Fruit fly (Drosophila melanogaster): Measurements from ENCODE around the gene CG18787.

Gene CG18787

DNA sequence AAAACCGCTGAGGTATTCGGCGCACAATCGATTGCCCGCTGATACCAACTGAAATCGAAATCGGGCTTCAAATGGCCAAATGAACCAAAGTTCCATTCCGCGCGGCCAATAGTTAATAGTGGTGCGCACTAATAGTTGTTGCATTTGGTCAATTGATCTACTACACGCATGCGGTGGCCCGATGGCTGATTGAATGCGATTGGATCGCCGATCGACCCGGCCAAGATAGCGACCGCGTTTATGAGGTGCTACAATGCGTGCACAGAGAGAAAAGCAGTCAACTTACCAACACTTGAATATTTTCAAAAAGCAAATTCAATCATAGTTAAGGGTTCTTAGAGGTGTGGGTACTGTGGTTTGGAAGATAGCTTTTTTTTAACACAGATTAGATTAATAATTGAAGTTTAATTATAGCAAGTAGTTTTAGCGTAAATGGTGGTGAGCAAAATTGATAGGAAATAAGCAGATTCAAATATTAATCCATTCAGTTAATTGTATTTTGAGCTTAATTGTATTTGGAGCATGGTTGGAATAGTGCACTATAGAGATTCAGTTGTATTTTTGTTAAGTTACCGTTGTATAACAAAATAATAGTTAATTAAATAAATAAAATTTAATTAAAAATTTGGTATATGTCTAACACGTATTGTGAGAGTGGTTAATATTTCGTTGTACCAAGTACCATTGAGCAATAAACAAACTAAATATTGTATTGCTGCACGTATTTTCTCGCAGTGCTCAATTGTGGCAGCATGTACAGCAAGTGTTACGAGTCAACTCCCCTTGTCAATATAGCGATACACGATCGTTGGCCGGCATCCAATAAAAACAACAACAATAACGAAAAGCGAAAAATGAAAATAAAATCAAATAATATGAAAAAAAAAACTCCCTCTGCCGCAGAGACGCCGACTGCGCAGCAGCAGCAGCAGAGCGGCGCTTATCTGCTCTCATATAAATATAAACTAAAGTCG, 27.6 kb upstream of the CG18787 start (continued):
- peak; percentile 57 for TF ChIP-seq Ptx1 (GFP tag; IDR thresholded peaks at IDR 0.05)
- TF ChIP-seq CG34224 (GFP tag; IDR thresholded peaks at IDR 0.05; ENCODE audit: partially characterized antibody) = no peak
- TF ChIP-seq CG17361 (GFP tag; IDR thresholded peaks at IDR 0.05) = peak; percentile 89
- TF ChIP-seq CG12769 (tag; optimal IDR thresholded peaks at IDR 0.05) = peak; percentile 22
- peak; percentile 47 for TF ChIP-seq gcm2 (GFP tag; optimal IDR thresholded peaks at IDR 0.05)
- peak; percentile 31 for TF ChIP-seq CHES-1-like (GFP tag; optimal IDR thresholded peaks at IDR 0.05)
- peak; percentile 13; the same call in 1 of the 2 replicates for TF ChIP-seq CG11696 (GFP tag; IDR thresholded peaks at IDR 0.05)
- no peak for TF ChIP-seq CG9797 (GFP tag; optimal IDR thresholded peaks at IDR 0.05)
- TF ChIP-seq E2f2 (GFP tag; IDR thresholded peaks at IDR 0.05) = peak; percentile 36
- peak; percentile 36 for TF ChIP-seq CG12104 (GFP tag; optimal IDR thresholded peaks at IDR 0.05)
- no peak for TF ChIP-seq CG1792 (GFP tag; optimal IDR thresholded peaks at IDR 0.05)
- TF ChIP-seq Bgb (GFP tag; IDR thresholded peaks at IDR 0.05; ENCODE audit: partially characterized antibody) = 0 out of 2 replicates have a peak, but pooled peaks have one; percentile 35
- peak; percentile 16 for TF ChIP-seq BEAF-32 (GFP tag; optimal IDR thresholded peaks at IDR 0.05)
- TF ChIP-seq Abd-B (GFP tag; optimal IDR thresholded peaks at IDR 0.05) = peak; percentile 29
- peak; percentile 26 for TF ChIP-seq dmrt11E (tag; optimal IDR thresholded peaks at IDR 0.05)
- peak; percentile 35 for TF ChIP-seq pho (GFP tag; optimal IDR thresholded peaks at IDR 0.05)
- peak; percentile 28 for TF ChIP-seq CG3163 (GFP tag; optimal IDR thresholded peaks at IDR 0.05)
- TF ChIP-seq gfzf (GFP tag; optimal IDR thresholded peaks at IDR 0.05) = no peak
- no peak for TF ChIP-seq shn (GFP tag; optimal IDR thresholded peaks at IDR 0.05)
- peak; percentile 70 for TF ChIP-seq grau (tag; optimal IDR thresholded peaks at IDR 0.05)
- peak; percentile 46 for TF ChIP-seq CG8388 (GFP tag; optimal IDR thresholded peaks at IDR 0.05)
- TF ChIP-seq CG6791 (GFP tag; IDR thresholded peaks at IDR 0.05; ENCODE audit: partially characterized antibody) = peak; percentile 9; the same call in 1 of the 3 replicates
- TF ChIP-seq caup (GFP tag; optimal IDR thresholded peaks at IDR 0.05; ENCODE audit: severe bottlenecking) = no peak
- TF ChIP-seq Lim3 (GFP tag; IDR thresholded peaks at IDR 0.05) = peak; percentile 35; the same call in 1 of the 2 replicates
- peak; percentile 68 for TF ChIP-seq CG1602 (GFP tag; optimal IDR thresholded peaks at IDR 0.05)
- peak; percentile 30 for TF ChIP-seq Usf (GFP tag; optimal IDR thresholded peaks at IDR 0.05)
- TF ChIP-seq pan (optimal IDR thresholded peaks at IDR 0.05) = no peak
- peak in 1 of 2 experiments; percentile 43 for TF ChIP-seq pan (GFP tag; optimal IDR thresholded peaks at IDR 0.05 in 1 of 2, IDR thresholded peaks at IDR 0.05 in 1 of 2)
- 0 out of 2 replicates have a peak, but pooled peaks have one; percentile 40 for TF ChIP-seq chm (GFP tag; IDR thresholded peaks at IDR 0.05)
- TF ChIP-seq inv (GFP tag; IDR thresholded peaks at IDR 0.05; ENCODE audit: partially characterized antibody) = no peak
- TF ChIP-seq scrt (GFP tag; optimal IDR thresholded peaks at IDR 0.05) = peak; percentile 6
- TF ChIP-seq zen2 (GFP tag; IDR thresholded peaks at IDR 0.05; ENCODE audit: partially characterized antibody) = 0 out of 3 replicates have a peak, but pooled peaks have one; percentile 29
- TF ChIP-seq B-H1 (GFP tag; IDR thresholded peaks at IDR 0.05) = peak; percentile 20; the same call in 1 of the 3 replicates
- TF ChIP-seq CG11247 (GFP tag; IDR thresholded peaks at IDR 0.05) = peak; percentile 31; the same call in 1 of the 2 replicates
- TF ChIP-seq dati (GFP tag; IDR thresholded peaks at IDR 0.05) = peak; percentile 13; the same call in 1 of the 2 replicates
- TF ChIP-seq pros (GFP tag; optimal IDR thresholded peaks at IDR 0.05) = no peak
- peak; percentile 32 for TF ChIP-seq CG13296 (GFP tag; optimal IDR thresholded peaks at IDR 0.05)
- peak; percentile 78 for TF ChIP-seq CG8924 (tag; optimal IDR thresholded peaks at IDR 0.05)
- TF ChIP-seq CG32767 (GFP tag; IDR thresholded peaks at IDR 0.05) = 0 out of 2 replicates have a peak, but pooled peaks have one; percentile 30
- TF ChIP-seq Hr39 (optimal IDR thresholded peaks at IDR 0.05) = no peak
- TF ChIP-seq sd (tag; optimal IDR thresholded peaks at IDR 0.05) = peak; percentile 39
- TF ChIP-seq CG13894 (tag; optimal IDR thresholded peaks at IDR 0.05) = peak; percentile 1
- TF ChIP-seq Rfx (GFP tag; IDR thresholded peaks at IDR 0.05) = peak; percentile 55
- peak; percentile 64 for TF ChIP-seq Hmr (GFP tag; optimal IDR thresholded peaks at IDR 0.05)
- TF ChIP-seq sc (optimal IDR thresholded peaks at IDR 0.05) = no peak
- TF ChIP-seq sc (GFP tag; optimal IDR thresholded peaks at IDR 0.05) = peak; percentile 60
- peak; percentile 11 for TF ChIP-seq fu2 (GFP tag; optimal IDR thresholded peaks at IDR 0.05)

All from whole organism, embryonic.